Worm (Caenorhabditis elegans): Measurements from ENCODE around the gene srw-43.

The srw-43 gene

DNA sequence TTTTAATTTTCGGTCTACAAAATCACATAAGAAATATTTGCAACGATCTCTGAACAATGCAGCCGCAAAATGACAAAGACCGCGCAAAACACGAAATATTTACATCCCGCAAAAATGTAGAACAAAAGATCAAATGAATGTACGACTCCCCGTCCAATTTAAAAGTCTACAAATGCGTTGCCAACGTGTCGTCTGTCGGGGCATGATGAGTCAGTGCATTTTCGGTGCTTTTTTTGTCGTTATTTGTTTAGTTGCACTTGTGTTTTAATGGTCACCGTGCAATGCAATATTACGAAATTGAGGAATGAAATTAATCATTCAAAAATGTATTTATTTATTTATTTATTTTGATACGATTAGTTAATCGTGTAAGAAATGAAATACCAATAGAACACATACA, 38.7 kb downstream of the srw-43 start:
- no peak for TF ChIP-seq nhr-25 (tag; optimal IDR thresholded peaks at IDR 0.05; ENCODE audit: borderline replicate concordance, insufficient read depth)
- TF ChIP-seq T26A8.4 (GFP tag; IDR thresholded peaks at IDR 0.05), result no peak
- peak; percentile 7 for TF ChIP-seq nhr-48 (tag; optimal IDR thresholded peaks at IDR 0.05)
- peak; percentile 22; the same call in 1 of the 2 replicates for TF ChIP-seq dmd-6 (GFP tag; IDR thresholded peaks at IDR 0.05)
- no peak for TF ChIP-seq pha-4 (GFP tag; IDR thresholded peaks at IDR 0.05)
- TF ChIP-seq pha-4 (tag; optimal IDR thresholded peaks at IDR 0.05), result peak; percentile 81
- TF ChIP-seq lim-7 (GFP tag; IDR thresholded peaks at IDR 0.05), result no peak
- no peak for TF ChIP-seq lsy-2 (tag; optimal IDR thresholded peaks at IDR 0.05)
- TF ChIP-seq nhr-6 (tag; optimal IDR thresholded peaks at IDR 0.05), result no peak
- no peak for TF ChIP-seq lin-39 (tag; optimal IDR thresholded peaks at IDR 0.05)
- TF ChIP-seq duxl-1 (tag; optimal IDR thresholded peaks at IDR 0.05; ENCODE audit: poor library complexity), result no peak
- TF ChIP-seq D1046.2 (GFP tag; IDR thresholded peaks at IDR 0.05), result no peak
- no peak for TF ChIP-seq F44E2.7 (GFP tag; IDR thresholded peaks at IDR 0.05)
- TF ChIP-seq hif-1 (tag; optimal IDR thresholded peaks at IDR 0.05), result no peak
- TF ChIP-seq ama-1 (optimal IDR thresholded peaks at IDR 0.05), result no peak

DNA sequence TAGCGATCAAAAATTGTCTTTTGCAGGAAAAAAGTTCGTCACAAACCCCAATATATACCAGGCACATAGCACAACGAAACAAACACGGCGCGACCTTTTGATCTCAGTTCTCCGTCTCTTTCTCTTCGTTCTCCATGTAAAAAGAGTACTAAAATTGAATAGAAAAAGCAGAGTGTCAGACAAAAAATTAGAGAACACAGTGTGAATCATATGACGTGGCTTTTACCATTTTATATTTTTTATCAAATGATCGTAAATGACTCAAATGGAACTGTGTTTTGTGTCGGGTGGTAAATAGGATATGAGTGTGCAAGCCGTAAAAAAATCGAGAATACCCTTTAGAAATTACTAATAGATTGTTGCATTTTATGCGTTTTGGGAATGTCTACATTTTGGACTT, 40.1 kb downstream of the srw-43 start:
- no peak for TF ChIP-seq daf-16 (GFP tag; optimal IDR thresholded peaks at IDR 0.05)
- TF ChIP-seq daf-16 (tag; optimal IDR thresholded peaks at IDR 0.05), result peak; percentile 92
- TF ChIP-seq dmd-6 (GFP tag; IDR thresholded peaks at IDR 0.05), result peak; percentile 94
- TF ChIP-seq nhr-77 (tag; optimal IDR thresholded peaks at IDR 0.05), result peak; percentile 78
- TF ChIP-seq php-3 (GFP tag; IDR thresholded peaks at IDR 0.05), result peak; percentile 59; the same call in 1 of the 2 replicates
- TF ChIP-seq hlh-11 (tag; optimal IDR thresholded peaks at IDR 0.05), result peak; percentile 87
- TF ChIP-seq daf-12 (tag; optimal IDR thresholded peaks at IDR 0.05), result no peak
- TF ChIP-seq F49E8.2 (tag; optimal IDR thresholded peaks at IDR 0.05; ENCODE audit: borderline replicate concordance), result no peak
- TF ChIP-seq pha-4 (GFP tag; IDR thresholded peaks at IDR 0.05), result no peak; the same call in 1 of the 2 replicates
- TF ChIP-seq pha-4 (tag; optimal IDR thresholded peaks at IDR 0.05), result peak; percentile 51
- peak; percentile 90 for TF ChIP-seq nhr-28 (tag; optimal IDR thresholded peaks at IDR 0.05)
- TF ChIP-seq unc-62 (GFP tag; optimal IDR thresholded peaks at IDR 0.05 in 1 of 2), result peak in 1 of 2 experiments; percentile 2
- no peak for TF ChIP-seq unc-62 (tag; optimal IDR thresholded peaks at IDR 0.05)
- no peak for TF ChIP-seq fkh-10 (GFP tag; optimal IDR thresholded peaks at IDR 0.05)
- TF ChIP-seq lim-7 (GFP tag; IDR thresholded peaks at IDR 0.05), result no peak
- peak; percentile 93 for TF ChIP-seq dve-1 (tag; optimal IDR thresholded peaks at IDR 0.05; ENCODE audit: insufficient read depth)
- TF ChIP-seq hlh-30 (tag; optimal IDR thresholded peaks at IDR 0.05; ENCODE audit: insufficient read depth), result peak; percentile 69
- TF ChIP-seq ceh-82 (tag; optimal IDR thresholded peaks at IDR 0.05), result no peak
- TF ChIP-seq D1046.2 (GFP tag; IDR thresholded peaks at IDR 0.05), result no peak
- TF ChIP-seq ztf-7 (tag; optimal IDR thresholded peaks at IDR 0.05), result peak; percentile 80
- TF ChIP-seq pqm-1 (tag; optimal IDR thresholded peaks at IDR 0.05), result peak; percentile 70
- peak; percentile 74 for TF ChIP-seq nhr-102 (tag; optimal IDR thresholded peaks at IDR 0.05)
- no peak for TF ChIP-seq snpc-4 (tag; optimal IDR thresholded peaks at IDR 0.05)
- TF ChIP-seq nhr-48 (tag; optimal IDR thresholded peaks at IDR 0.05), result peak; percentile 59
- TF ChIP-seq mdl-1 (tag; optimal IDR thresholded peaks at IDR 0.05), result peak in 1 of 2 experiments; percentile 13
- no peak for TF ChIP-seq daf-8 (GFP tag; IDR thresholded peaks at IDR 0.05)
- no peak for TF ChIP-seq mxl-3 (GFP tag; optimal IDR thresholded peaks at IDR 0.05)
- peak; percentile 52 for TF ChIP-seq nhr-6 (tag; optimal IDR thresholded peaks at IDR 0.05)

DNA sequence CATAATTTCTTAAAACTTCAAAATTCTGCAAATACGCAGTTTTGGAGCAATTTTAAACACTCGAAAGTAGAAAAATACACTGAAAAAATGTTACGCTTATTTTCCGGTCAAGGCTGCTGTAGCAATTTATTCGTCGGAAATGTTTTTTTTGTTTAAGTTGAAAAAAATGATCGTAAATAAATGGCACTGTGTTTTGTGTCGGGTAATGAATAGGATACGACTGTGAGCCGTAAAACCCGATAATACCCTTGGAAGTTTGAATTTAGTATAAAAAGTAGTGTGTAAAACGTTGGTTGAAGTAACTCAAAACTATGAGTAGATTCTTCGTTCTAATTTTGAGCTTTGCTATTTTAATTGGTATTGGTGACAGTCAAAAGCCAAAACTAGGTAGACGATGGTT, 41.1 kb downstream of the srw-43 start, which contains the start of gene T25E12.14:
Gene T25E12.14, plus strand, starts transcription at position 301 of the 400 bp plus-strand sequence.
- TF ChIP-seq vab-7 (GFP tag; IDR thresholded peaks at IDR 0.05), result no peak

DNA sequence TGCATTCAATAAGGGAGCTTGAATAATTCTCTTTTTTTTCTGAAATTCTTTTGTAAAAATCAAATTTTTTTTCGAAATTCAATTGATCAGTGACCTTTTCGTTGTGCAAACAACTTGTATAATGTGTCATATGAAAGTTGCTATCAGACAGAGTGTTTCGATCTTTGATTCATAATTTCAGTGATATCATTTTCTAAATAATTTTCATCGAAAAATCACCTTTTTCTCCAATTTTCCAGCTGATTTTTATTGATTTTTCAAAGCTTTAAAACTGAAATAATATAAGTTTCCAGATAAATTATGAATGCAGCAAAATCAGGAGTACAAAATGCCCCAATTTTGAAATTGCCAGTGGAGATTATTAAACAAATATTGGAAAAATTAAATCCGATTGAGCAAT, 42.6 kb downstream of the srw-43 start, which contains the start of gene fbxa-127:
Gene fbxa-127, plus strand, starts transcription at position 301 of the 400 bp plus-strand sequence.
- TF ChIP-seq spr-1 (tag; optimal IDR thresholded peaks at IDR 0.05) (no peak), ama-1 (optimal IDR thresholded peaks at IDR 0.05) (no peak), nhr-28 (tag; optimal IDR thresholded peaks at IDR 0.05) (peak; percentile 29)
